Worm (Caenorhabditis elegans) whole organism, L4 larva: ENCODE data around the gene F08F1.3.

Source experiments
- F49E8.2 ChIP-seq: sonication (generic microtip); optimal IDR thresholded peaks from 2 replicates; lab custom pipeline; 2016; ENCODE audit warnings: missing compliant biosample characterization, mild to moderate bottlenecking, missing genetic modification characterization, borderline replicate concordance
- R02D3.7 ChIP-seq: fragments of 150-350 bp; sonication (generic microtip); optimal IDR thresholded peaks from 3 replicates; lab custom pipeline; 2014; ENCODE audit warnings: missing biosample characterization, missing genetic modification characterization
- ceh-28 ChIP-seq: fragments of 150-350 bp; optimal IDR thresholded peaks from 2 replicates; lab custom pipeline; 2014; ENCODE audit warnings: missing biosample characterization, missing genetic modification reagents, missing genetic modification characterization
- lin-15B ChIP-seq: fragments of 150-350 bp; sonication (generic microtip); optimal IDR thresholded peaks from 3 replicates; lab custom pipeline; 2014; ENCODE audit warnings: missing biosample characterization, missing genetic modification characterization
- lir-3 ChIP-seq: sonication (generic microtip); optimal IDR thresholded peaks from 2 replicates; lab custom pipeline; 2016; ENCODE audit warnings: mild to moderate bottlenecking, missing genetic modification characterization, missing compliant biosample characterization
- mep-1 ChIP-seq: fragments of 150-350 bp; sonication (generic microtip); optimal IDR thresholded peaks from 3 replicates; lab custom pipeline; 2014; ENCODE audit warnings: missing biosample characterization, missing genetic modification characterization
- skn-1 ChIP-seq: fragments of 150-350 bp; optimal IDR thresholded peaks from 2 replicates; lab custom pipeline; 2014; ENCODE audit warnings: missing biosample characterization, missing genetic modification characterization
- unc-62 ChIP-seq, 3 experiments: fragments of 150-350 bp in 1 of 3; sonication (generic microtip); optimal IDR thresholded peaks in 2 of 3; peaks in 1 of 3; 1 replicate in 1 of 3; 2 replicates in 2 of 3; lab custom pipeline; 2014 to 2017; ENCODE audit warnings: missing biosample characterization in 3 of 3, missing genetic modification characterization in 3 of 3, missing genetic modification reagents in 3 of 3, missing genotype in 1 of 3
- zag-1 ChIP-seq: fragments of 150-350 bp; optimal IDR thresholded peaks from 2 replicates; lab custom pipeline; 2014; ENCODE audit warnings: missing biosample characterization, missing genetic modification characterization

ce11 chrX:8416819-8417218 lies 11.8 kb upstream of the F08F1.3 start, which contains the start of gene ced-8:
- TF ChIP-seq unc-62 (GFP tag; optimal IDR thresholded peaks at IDR 0.05 in 1 of 2; lab: Kevin White, UChicago) (no peak), unc-62 (tag; optimal IDR thresholded peaks at IDR 0.05; lab: Kevin White, UChicago) (no peak), lir-3 (tag; lab: Kevin White, UChicago) (no peak), lin-15B (tag; lab: Kevin White, UChicago) (no peak), mep-1 (no peak), skn-1 (tag; lab: Kevin White, UChicago) (no peak), F49E8.2 (tag; lab: Kevin White, UChicago) (no peak), ceh-28 (tag; lab: Kevin White, UChicago) (no peak), R02D3.7 (no peak), zag-1 (tag; lab: Kevin White, UChicago) (no peak)
